Worm (Caenorhabditis elegans): Measurements from ENCODE around the gene gpd-2.

gpd-2 gene

DNA sequence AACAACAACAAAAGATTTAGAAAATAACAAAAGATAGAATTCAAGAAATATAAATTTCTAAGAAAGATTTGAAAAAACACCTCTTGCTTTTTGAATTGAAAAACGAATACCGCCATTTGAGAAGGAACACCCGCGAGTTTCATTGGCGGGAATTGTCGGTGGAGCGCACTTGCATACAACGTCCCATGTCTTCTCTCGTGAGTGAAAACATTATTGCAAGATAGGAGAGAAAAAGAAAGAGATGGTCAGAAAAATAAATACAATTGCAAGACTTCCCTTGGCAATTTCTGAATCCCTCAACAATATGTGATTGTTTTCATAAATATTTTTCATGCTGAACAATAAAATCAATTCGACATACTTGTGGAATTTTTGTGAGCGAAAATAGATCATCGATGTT is 8.4 kb downstream of the gpd-2 start, which contains the start of gene K10B3.5 (continued):
- TF ChIP-seq unc-30 (tag; optimal IDR thresholded peaks at IDR 0.05) (no peak), lin-15B (tag; optimal IDR thresholded peaks at IDR 0.05) (peak; percentile 51), hlh-17 (GFP tag; optimal IDR thresholded peaks at IDR 0.05; ENCODE audit: borderline replicate concordance) (no peak), lin-13 (GFP tag; optimal IDR thresholded peaks at IDR 0.05) (peak; percentile 69), ztf-4 (tag; optimal IDR thresholded peaks at IDR 0.05) (no peak), nhr-77 (tag; optimal IDR thresholded peaks at IDR 0.05) (peak; percentile 59), fkh-4 (tag; optimal IDR thresholded peaks at IDR 0.05; ENCODE audit: borderline replicate concordance) (no peak), snu-23 (GFP tag; optimal IDR thresholded peaks at IDR 0.05) (peak; percentile 71), C04F5.9 (tag; optimal IDR thresholded peaks at IDR 0.05) (no peak), ama-1 (optimal IDR thresholded peaks at IDR 0.05) (peak; percentile 29), alr-1 (tag; optimal IDR thresholded peaks at IDR 0.05; ENCODE audit: borderline replicate concordance) (no peak), zip-4 (GFP tag; optimal IDR thresholded peaks at IDR 0.05) (no peak), hlh-4 (tag; optimal IDR thresholded peaks at IDR 0.05) (no peak), ceh-63 (GFP tag; optimal IDR thresholded peaks at IDR 0.05) (no peak), sup-37 (GFP tag; optimal IDR thresholded peaks at IDR 0.05) (no peak), unc-130 (tag; optimal IDR thresholded peaks at IDR 0.05) (peak; percentile 43), unc-62 (GFP tag; optimal IDR thresholded peaks at IDR 0.05) (no peak), blmp-1 (tag; optimal IDR thresholded peaks at IDR 0.05) (peak; percentile 82), rnt-1 (tag; optimal IDR thresholded peaks at IDR 0.05) (peak; percentile 79), aly-2 (tag; optimal IDR thresholded peaks at IDR 0.05) (no peak), nhr-71 (tag; optimal IDR thresholded peaks at IDR 0.05) (peak; percentile 81), lin-35 (GFP tag; optimal IDR thresholded peaks at IDR 0.05) (peak; percentile 70 to 91), C34B4.2 (tag; optimal IDR thresholded peaks at IDR 0.05) (no peak), mef-2 (tag; optimal IDR thresholded peaks at IDR 0.05) (peak; percentile 1), C16A3.4 (tag; optimal IDR thresholded peaks at IDR 0.05) (peak; percentile 82), fkh-10 (GFP tag; optimal IDR thresholded peaks at IDR 0.05) (no peak), skn-1 (tag; optimal IDR thresholded peaks at IDR 0.05) (peak; percentile 48), nhr-90 (tag; optimal IDR thresholded peaks at IDR 0.05; ENCODE audit: poor library complexity) (peak; percentile 69), ceh-8 (GFP tag; optimal IDR thresholded peaks at IDR 0.05) (no peak)

DNA sequence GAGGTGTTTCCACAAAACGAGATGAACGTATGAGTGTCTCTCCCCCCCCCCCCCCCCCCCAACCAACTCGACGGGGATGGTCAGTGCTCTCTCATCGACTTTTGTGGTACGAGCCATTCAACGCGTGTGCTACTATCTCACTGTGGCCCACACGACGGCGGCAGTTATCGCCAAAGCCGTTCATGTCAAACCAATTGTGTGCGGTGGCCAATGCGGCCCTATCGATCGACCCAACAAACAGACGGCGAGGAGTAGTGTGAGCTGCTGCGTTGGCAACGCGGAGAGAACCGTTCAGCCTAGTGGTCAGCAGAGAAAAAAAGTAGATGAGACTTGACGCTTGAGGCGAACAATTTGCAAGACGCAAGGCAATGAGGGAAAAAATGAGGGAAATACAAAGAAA is 11.7 kb downstream of the gpd-2 start:
- TF ChIP-seq mep-1 (tag; optimal IDR thresholded peaks at IDR 0.05) (peak; percentile 34), nhr-19 (GFP tag; conservative IDR thresholded peaks at IDR 0.05) (no peak), nhr-12 (tag; optimal IDR thresholded peaks at IDR 0.05) (no peak), ceh-88 (GFP tag; IDR thresholded peaks at IDR 0.05) (no peak), lin-13 (GFP tag; optimal IDR thresholded peaks at IDR 0.05) (no peak), sox-4 (tag; optimal IDR thresholded peaks at IDR 0.05) (no peak), unc-130 (tag; optimal IDR thresholded peaks at IDR 0.05) (no peak), ces-1 (GFP tag; optimal IDR thresholded peaks at IDR 0.05) (no peak), unc-98 (GFP tag; IDR thresholded peaks at IDR 0.05) (no peak), ama-1 (optimal IDR thresholded peaks at IDR 0.05) (no peak), lin-39 (tag; optimal IDR thresholded peaks at IDR 0.05) (no peak), sup-37 (GFP tag; optimal IDR thresholded peaks at IDR 0.05) (no peak), snu-23 (GFP tag; optimal IDR thresholded peaks at IDR 0.05) (peak; percentile 10), aha-1 (tag; optimal IDR thresholded peaks at IDR 0.05) (no peak), lin-14 (GFP tag; optimal IDR thresholded peaks at IDR 0.05) (peak; percentile 57), nhr-237 (tag; optimal IDR thresholded peaks at IDR 0.05) (no peak), elt-3 (tag; optimal IDR thresholded peaks at IDR 0.05) (no peak), elt-2 (tag; optimal IDR thresholded peaks at IDR 0.05) (no peak), hlh-4 (tag; optimal IDR thresholded peaks at IDR 0.05) (no peak), snpc-4 (tag; optimal IDR thresholded peaks at IDR 0.05) (no peak), rnt-1 (tag; optimal IDR thresholded peaks at IDR 0.05) (peak; percentile 25), jun-1 (tag; optimal IDR thresholded peaks at IDR 0.05) (no peak), sptf-1 (tag; optimal IDR thresholded peaks at IDR 0.05) (no peak), fkh-10 (GFP tag; optimal IDR thresholded peaks at IDR 0.05) (no peak), pag-3 (tag; optimal IDR thresholded peaks at IDR 0.05; ENCODE audit: borderline replicate concordance, insufficient read depth) (no peak), ztf-11 (tag; optimal IDR thresholded peaks at IDR 0.05) (no peak), nhr-71 (tag; optimal IDR thresholded peaks at IDR 0.05) (peak; percentile 9), nhr-28 (tag; optimal IDR thresholded peaks at IDR 0.05) (no peak), lin-35 (GFP tag; optimal IDR thresholded peaks at IDR 0.05) (no peak), dpl-1 (GFP tag; optimal IDR thresholded peaks at IDR 0.05) (no peak), pqm-1 (tag; optimal IDR thresholded peaks at IDR 0.05) (no peak), nhr-85 (tag) (no peak), nhr-11 (tag; optimal IDR thresholded peaks at IDR 0.05) (no peak)
